Worm (Caenorhabditis elegans) whole organism, L1 larva: ENCODE results near the gene srz-6.

ENCODE experiments used
- lin-35 ChIP-seq, 2 experiments: fragments of 150-350 bp; optimal IDR thresholded peaks; 2 replicates each; lab custom pipeline; 2014; ENCODE audit warnings: missing biosample characterization in 2 of 2, missing genetic modification characterization in 2 of 2, missing genetic modification reagents in 2 of 2
- unc-130 ChIP-seq: fragments of 150-350 bp; optimal IDR thresholded peaks from 2 replicates; lab custom pipeline; 2017; ENCODE audit warnings: missing biosample characterization, missing genetic modification characterization, inconsistent platforms

DNA sequence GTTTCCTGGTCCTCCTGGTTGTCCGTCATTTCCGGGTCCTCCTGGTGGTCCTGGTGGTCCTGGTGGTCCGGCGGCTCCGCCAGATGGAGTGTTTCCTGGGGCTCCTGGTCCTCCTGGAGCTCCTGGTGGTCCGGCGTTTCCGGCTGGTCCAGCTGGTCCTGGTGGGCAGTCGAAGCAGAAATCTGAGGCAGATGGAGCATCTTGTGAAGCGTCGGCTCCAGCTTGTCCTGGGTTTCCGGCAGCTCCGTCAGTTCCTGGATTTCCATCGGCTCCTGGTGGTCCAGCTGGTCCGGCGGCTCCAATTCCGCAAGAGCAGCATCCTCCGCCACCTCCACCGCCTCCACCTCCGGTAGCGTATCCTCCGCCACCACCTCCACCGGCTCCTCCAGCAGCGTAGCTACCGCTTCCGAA, 2.0 kb downstream of the srz-6 start:
- TF ChIP-seq lin-35 (GFP tag; optimal IDR thresholded peaks at IDR 0.05; lab: Kevin White, UChicago) (no peak), unc-130 (no peak)
